Worm (Caenorhabditis elegans) whole organism, L3 larva: Measurements from ENCODE around the gene soc-2.

Experiments
- daf-12 ChIP-seq: fragments of 150-350 bp; optimal IDR thresholded peaks from 2 replicates; lab custom pipeline; 2014; ENCODE audit warnings: missing biosample characterization, missing genetic modification reagents, missing genetic modification characterization
- tbx-2 ChIP-seq: sonication (generic microtip); optimal IDR thresholded peaks from 2 replicates; lab custom pipeline; 2016; ENCODE audit warnings: mild to moderate bottlenecking, missing genetic modification characterization, missing compliant biosample characterization

ce11 chrIV:5188051-5188450, 35.8 kb upstream of the soc-2 start:
- TF ChIP-seq tbx-2 (tag; lab: Kevin White, UChicago) (no peak), daf-12 (no peak)
